Worm (Caenorhabditis elegans) whole organism, young adult: ENCODE results near the gene nrde-3.

Experiments
- B0019.2 ChIP-seq: fragments of 200-800 bp; sonication (Bioruptor generic); conservative IDR thresholded peaks from 2 replicates; pipeline ENCODE4 v1.3.6; 2022; ENCODE audit warnings: missing genetic modification reagents, missing genetic modification characterization, missing compliant biosample characterization
- B0035.1 ChIP-seq: sonication (generic microtip); optimal IDR thresholded peaks from 2 replicates; lab custom pipeline; 2016; ENCODE audit warnings: missing genetic modification characterization, mild to moderate bottlenecking, missing compliant biosample characterization, missing genotype, missing genetic modification reagents
- F10E7.11 ChIP-seq: sonication (generic microtip); optimal IDR thresholded peaks from 2 replicates; lab custom pipeline; 2017; ENCODE audit warnings: mild to moderate bottlenecking, missing genetic modification characterization, moderate library complexity, missing compliant biosample characterization
- F22D6.2 ChIP-seq: sonication (generic microtip); optimal IDR thresholded peaks from 2 replicates; lab custom pipeline; 2016; ENCODE audit warnings: mild to moderate bottlenecking, missing genetic modification characterization, missing compliant biosample characterization
- F23B12.7 ChIP-seq: sonication (generic microtip); optimal IDR thresholded peaks from 2 replicates; lab custom pipeline; 2017; ENCODE audit warnings: missing genetic modification characterization, mild to moderate bottlenecking, missing compliant biosample characterization, antibody characterized with exemption, moderate library complexity; ENCODE audit not compliant: insufficient read depth
- F49E8.2 ChIP-seq: sonication (generic microtip); optimal IDR thresholded peaks from 3 replicates; lab custom pipeline; 2017; ENCODE audit warnings: missing genetic modification characterization, mild to moderate bottlenecking, missing compliant biosample characterization, antibody characterized with exemption, moderate library complexity; ENCODE audit not compliant: insufficient read depth
- T07F8.4 ChIP-seq: sonication (generic microtip); optimal IDR thresholded peaks from 2 replicates; lab custom pipeline; 2016; ENCODE audit warnings: mild to moderate bottlenecking, missing genetic modification characterization, moderate library complexity, missing compliant biosample characterization
- T26A5.8 ChIP-seq: sonication (generic microtip); optimal IDR thresholded peaks from 2 replicates; lab custom pipeline; 2016; ENCODE audit warnings: missing genetic modification characterization, missing compliant biosample characterization
- Y53F4B.3 ChIP-seq: fragments of 200-800 bp; sonication (Bioruptor generic); IDR thresholded peaks from 2 replicates; pipeline ENCODE4 v1.3.6; 2022; ENCODE audit warnings: missing genetic modification reagents, missing genetic modification characterization, missing compliant biosample characterization
- Y56A3A.18 ChIP-seq: fragments of 200-800 bp; sonication (Bioruptor generic); IDR thresholded peaks from 2 replicates; pipeline ENCODE4 v1.3.6; 2022; ENCODE audit warnings: missing genetic modification reagents, missing genetic modification characterization, missing compliant biosample characterization
- Y67H2A.10 ChIP-seq: fragments of 200-800 bp; sonication (Bioruptor generic); conservative IDR thresholded peaks from 2 replicates; pipeline ENCODE4 v1.3.6; 2022; ENCODE audit warnings: missing genetic modification reagents, missing genetic modification characterization, missing compliant biosample characterization
- ZK185.1 ChIP-seq: sonication (generic microtip); optimal IDR thresholded peaks from 2 replicates; lab custom pipeline; 2016; ENCODE audit warnings: mild to moderate bottlenecking, missing genetic modification characterization, missing compliant biosample characterization; ENCODE audit not compliant: poor library complexity, severe bottlenecking
- atf-7 ChIP-seq: sonication (generic microtip); optimal IDR thresholded peaks from 2 replicates; lab custom pipeline; 2017; ENCODE audit warnings: mild to moderate bottlenecking, missing genetic modification characterization, missing compliant biosample characterization
- athp-1 ChIP-seq: sonication (generic microtip); optimal IDR thresholded peaks from 2 replicates; lab custom pipeline; 2017; ENCODE audit warnings: mild to moderate bottlenecking, missing genetic modification characterization, missing compliant biosample characterization
- bed-2 ChIP-seq: fragments of 200-800 bp; sonication (Bioruptor generic); IDR thresholded peaks from 2 replicates; pipeline ENCODE4 v1.3.6; 2022; ENCODE audit warnings: missing genetic modification reagents, missing genetic modification characterization, missing compliant biosample characterization
- ceh-100 ChIP-seq: fragments of 200-800 bp; sonication (Bioruptor generic); IDR thresholded peaks from 2 replicates; pipeline ENCODE4 v1.3.6; 2022; ENCODE audit warnings: missing genetic modification reagents, missing genetic modification characterization, missing compliant biosample characterization
- ceh-40 ChIP-seq: fragments of 200-800 bp; sonication (Bioruptor generic); IDR thresholded peaks from 2 replicates; pipeline ENCODE4 v1.3.6; 2022; ENCODE audit warnings: missing genetic modification characterization, missing compliant biosample characterization
- chd-7 ChIP-seq: sonication (generic microtip); optimal IDR thresholded peaks from 2 replicates; lab custom pipeline; 2016; ENCODE audit warnings: mild to moderate bottlenecking, missing genetic modification characterization, moderate library complexity, missing compliant biosample characterization
- die-1 ChIP-seq: sonication (generic microtip); optimal IDR thresholded peaks from 2 replicates; lab custom pipeline; 2016; ENCODE audit warnings: missing genotype, mild to moderate bottlenecking, missing genetic modification characterization, missing compliant biosample characterization
- dox-1 ChIP-seq: fragments of 200-800 bp; sonication (Bioruptor generic); IDR thresholded peaks from 2 replicates; pipeline ENCODE4 v1.3.6; 2022; ENCODE audit warnings: missing genetic modification reagents, missing genetic modification characterization, missing compliant biosample characterization
- egrh-3 ChIP-seq: fragments of 200-800 bp; sonication (Bioruptor generic); IDR thresholded peaks from 2 replicates; pipeline ENCODE4 v1.3.6; 2022; ENCODE audit warnings: missing genetic modification reagents, missing genetic modification characterization, missing compliant biosample characterization
- ekl-4 ChIP-seq: fragments of 200-800 bp; sonication (Bioruptor generic); IDR thresholded peaks from 2 replicates; pipeline ENCODE4 v1.3.6; 2022; ENCODE audit warnings: missing genetic modification reagents, missing genetic modification characterization, missing compliant biosample characterization
- fkh-3 ChIP-seq: sonication (generic microtip); optimal IDR thresholded peaks from 2 replicates; lab custom pipeline; 2016; ENCODE audit warnings: mild to moderate bottlenecking, missing genetic modification characterization, missing compliant biosample characterization
- hmg-1.2 ChIP-seq: fragments of 200-800 bp; sonication (Bioruptor generic); IDR thresholded peaks from 2 replicates; pipeline ENCODE4 v1.3.6; 2022; ENCODE audit warnings: missing genetic modification reagents, missing genetic modification characterization, missing compliant biosample characterization
- let-607 ChIP-seq, 2 experiments: fragments of 200-800 bp in 1 of 2; sonication (Bioruptor generic) in 1 of 2; sonication (generic microtip) in 1 of 2; optimal IDR thresholded peaks; 2 replicates each; lab custom pipeline; 2016 to 2018; ENCODE audit warnings: mild to moderate bottlenecking in 2 of 2, missing compliant biosample characterization in 2 of 2, missing genetic modification characterization in 2 of 2, moderate library complexity in 2 of 2, missing genotype in 1 of 2
- lin-40 ChIP-seq: sonication (generic microtip); optimal IDR thresholded peaks from 2 replicates; lab custom pipeline; 2016; ENCODE audit warnings: missing genetic modification characterization, mild to moderate bottlenecking, missing compliant biosample characterization, missing genotype, missing genetic modification reagents
- lin-54 ChIP-seq: fragments of 200-800 bp; sonication (Bioruptor generic); optimal IDR thresholded peaks from 2 replicates; lab custom pipeline; 2018; ENCODE audit warnings: mild to moderate bottlenecking, missing genetic modification characterization, missing compliant biosample characterization
- lsl-1 ChIP-seq: fragments of 200-800 bp; sonication (Bioruptor generic); optimal IDR thresholded peaks from 2 replicates; lab custom pipeline; 2018; ENCODE audit warnings: mild to moderate bottlenecking, missing genetic modification characterization, moderate library complexity, missing compliant biosample characterization
- madf-6 ChIP-seq: fragments of 200-800 bp; sonication (Bioruptor generic); IDR thresholded peaks from 2 replicates; pipeline ENCODE4 v1.3.6; 2022; ENCODE audit warnings: missing genetic modification reagents, missing genetic modification characterization, missing compliant biosample characterization
- madf-8 ChIP-seq: fragments of 200-800 bp; sonication (Bioruptor generic); conservative IDR thresholded peaks from 2 replicates; pipeline ENCODE4 v1.3.6; 2022; ENCODE audit warnings: missing genetic modification reagents, missing genetic modification characterization, missing compliant biosample characterization
- mes-4 ChIP-seq: sonication (generic microtip); optimal IDR thresholded peaks from 2 replicates; lab custom pipeline; 2016; ENCODE audit warnings: missing genotype, missing genetic modification characterization, missing compliant biosample characterization
- nhr-90 ChIP-seq: sonication (generic microtip); optimal IDR thresholded peaks from 2 replicates; lab custom pipeline; 2016; ENCODE audit warnings: missing genotype, mild to moderate bottlenecking, missing genetic modification characterization, missing compliant biosample characterization
- repo-1 ChIP-seq: sonication (generic microtip); optimal IDR thresholded peaks from 2 replicates; lab custom pipeline; 2017; ENCODE audit warnings: mild to moderate bottlenecking, missing genetic modification characterization, missing compliant biosample characterization
- sea-2 ChIP-seq: fragments of 200-800 bp; sonication (Bioruptor generic); IDR thresholded peaks from 2 replicates; pipeline ENCODE4 v1.3.6; 2022; ENCODE audit warnings: missing genetic modification characterization, missing compliant biosample characterization
- snpc-3.4 ChIP-seq: sonication (generic microtip); optimal IDR thresholded peaks from 2 replicates; lab custom pipeline; 2017; ENCODE audit warnings: missing genetic modification characterization, mild to moderate bottlenecking, missing compliant biosample characterization, antibody characterized with exemption, moderate library complexity, missing genotype, missing genetic modification reagents
- tbp1 ChIP-seq: fragments of 200-800 bp; sonication (Bioruptor generic); optimal IDR thresholded peaks from 2 replicates; lab custom pipeline; 2018; ENCODE audit warnings: mild to moderate bottlenecking, missing genetic modification characterization, missing compliant biosample characterization
- tbx-9 ChIP-seq: sonication (generic microtip); optimal IDR thresholded peaks from 2 replicates; lab custom pipeline; 2016; ENCODE audit warnings: borderline replicate concordance, missing genetic modification characterization, inconsistent platforms, missing compliant biosample characterization
- tlf-1 ChIP-seq: fragments of 200-800 bp; sonication (Bioruptor generic); optimal IDR thresholded peaks from 2 replicates; lab custom pipeline; 2018; ENCODE audit warnings: mild to moderate bottlenecking, missing genetic modification characterization, missing compliant biosample characterization
- zfh-2 ChIP-seq: fragments of 200-800 bp; sonication (Bioruptor generic); conservative IDR thresholded peaks from 2 replicates; pipeline ENCODE4 v1.3.6; 2022; ENCODE audit warnings: missing genetic modification reagents, missing genetic modification characterization, missing compliant biosample characterization
- zim-3 ChIP-seq: sonication (generic microtip); optimal IDR thresholded peaks from 2 replicates; lab custom pipeline; 2017; ENCODE audit warnings: mild to moderate bottlenecking, missing genetic modification characterization, moderate library complexity, missing compliant biosample characterization
- ztf-26 ChIP-seq: sonication (generic microtip); optimal IDR thresholded peaks from 2 replicates; lab custom pipeline; 2017; ENCODE audit warnings: missing genetic modification characterization, missing compliant biosample characterization

Gene nrde-3

DNA sequence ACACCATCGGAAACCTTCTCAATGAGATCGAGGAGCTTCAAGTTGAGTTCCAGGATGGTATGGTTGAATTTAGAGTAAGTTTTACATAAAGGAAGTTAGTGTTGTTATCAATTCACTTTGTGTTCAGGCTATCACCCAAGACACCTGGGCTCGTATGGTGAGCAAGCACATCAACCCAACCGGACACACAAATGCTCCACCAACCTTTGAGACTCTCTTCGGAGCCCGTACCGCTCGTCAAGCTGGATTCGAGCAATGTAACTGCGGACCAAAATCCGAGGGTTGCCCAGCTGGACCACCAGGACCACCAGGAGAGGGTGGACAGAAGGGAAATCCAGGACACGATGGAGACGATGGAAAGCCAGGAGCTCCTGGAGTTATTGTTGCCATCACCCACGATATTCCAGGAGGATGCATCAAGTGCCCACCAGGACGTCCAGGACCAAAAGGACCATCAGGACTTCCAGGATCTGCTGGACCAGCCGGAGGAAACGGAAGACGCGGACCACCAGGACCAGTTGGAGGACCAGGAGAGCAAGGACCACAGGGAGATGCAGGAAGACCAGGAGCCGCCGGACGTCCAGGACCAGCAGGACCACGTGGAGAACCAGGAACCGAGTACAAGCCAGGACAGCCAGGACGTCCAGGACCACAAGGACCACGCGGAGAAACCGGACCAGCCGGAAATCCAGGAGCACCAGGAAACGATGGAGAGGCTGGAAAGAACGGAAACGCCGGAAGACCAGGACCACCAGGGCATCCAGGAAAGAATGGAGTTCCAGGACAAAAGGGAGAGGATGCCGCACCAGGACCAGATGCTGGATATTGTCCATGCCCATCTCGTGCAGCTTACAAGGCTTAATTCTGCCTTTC lies 50.0 kb downstream of the nrde-3 start (continued):
- no peak for TF ChIP-seq bed-2 (GFP tag; lab: Robert Waterston, UW)
- no peak for TF ChIP-seq T07F8.4 (tag; lab: Kevin White, UChicago)
- TF ChIP-seq F49E8.2 (tag; lab: Kevin White, UChicago) = no peak
- no peak for TF ChIP-seq die-1 (tag; lab: Kevin White, UChicago)
- no peak for TF ChIP-seq tbp1 (GFP tag; lab: Kevin White, UChicago)
- no peak for TF ChIP-seq athp-1 (tag; lab: Kevin White, UChicago)
- TF ChIP-seq atf-7 (tag; lab: Kevin White, UChicago) = no peak
- peak; percentile 89 for TF ChIP-seq zfh-2 (GFP tag; lab: Robert Waterston, UW)
- no peak for TF ChIP-seq F22D6.2 (tag; lab: Kevin White, UChicago)
- no peak for TF ChIP-seq Y67H2A.10 (GFP tag; lab: Robert Waterston, UW)
- no peak for TF ChIP-seq lin-54 (GFP tag; lab: Kevin White, UChicago)
- peak; percentile 11 for TF ChIP-seq B0035.1
- TF ChIP-seq zim-3 = no peak
- no peak for TF ChIP-seq B0019.2
- TF ChIP-seq F23B12.7 (tag; lab: Kevin White, UChicago) = no peak
- no peak for TF ChIP-seq sea-2 (GFP tag; lab: Robert Waterston, UW)
- TF ChIP-seq tlf-1 = no peak
- TF ChIP-seq let-607 (tag; optimal IDR thresholded peaks at IDR 0.05; lab: Kevin White, UChicago) = peak in 1 of 2 experiments; percentile 1
- TF ChIP-seq madf-6 (GFP tag; lab: Robert Waterston, UW) = no peak
- no peak for TF ChIP-seq tbx-9 (tag; lab: Kevin White, UChicago)
- TF ChIP-seq ekl-4 (GFP tag; lab: Robert Waterston, UW) = no peak
- no peak for TF ChIP-seq nhr-90 (tag; lab: Kevin White, UChicago)
- no peak for TF ChIP-seq Y56A3A.18
- no peak for TF ChIP-seq chd-7 (tag; lab: Kevin White, UChicago)
- 0 out of 2 replicates have a peak, but pooled peaks have one; percentile 5 for TF ChIP-seq dox-1 (GFP tag; lab: Robert Waterston, UW)
- no peak for TF ChIP-seq madf-8 (GFP tag; lab: Robert Waterston, UW)
- TF ChIP-seq T26A5.8 (tag; lab: Kevin White, UChicago) = no peak
- no peak for TF ChIP-seq ceh-100 (GFP tag; lab: Robert Waterston, UW)
- TF ChIP-seq snpc-3.4 (tag; lab: Kevin White, UChicago) = no peak
- TF ChIP-seq ztf-26 (tag; lab: Kevin White, UChicago) = peak; percentile 68
- no peak for TF ChIP-seq F10E7.11 (tag; lab: Kevin White, UChicago)
- no peak for TF ChIP-seq lsl-1
- peak; percentile 76; the same call in 1 of the 2 replicates for TF ChIP-seq egrh-3 (GFP tag; lab: Robert Waterston, UW)
- no peak for TF ChIP-seq ZK185.1 (tag; lab: Kevin White, UChicago)
- peak; percentile 25 for TF ChIP-seq mes-4 (tag; lab: Kevin White, UChicago)
- no peak for TF ChIP-seq ceh-40 (GFP tag; lab: Robert Waterston, UW)
- no peak for TF ChIP-seq repo-1 (tag; lab: Kevin White, UChicago)
- TF ChIP-seq Y53F4B.3 = no peak
- TF ChIP-seq hmg-1.2 (GFP tag; lab: Robert Waterston, UW) = no peak
- TF ChIP-seq fkh-3 (tag; lab: Kevin White, UChicago) = no peak
- peak; percentile 90 for TF ChIP-seq lin-40 (tag; lab: Kevin White, UChicago)
